Worm (Caenorhabditis elegans): ENCODE measurements around the gene D1054.9.

DNA sequence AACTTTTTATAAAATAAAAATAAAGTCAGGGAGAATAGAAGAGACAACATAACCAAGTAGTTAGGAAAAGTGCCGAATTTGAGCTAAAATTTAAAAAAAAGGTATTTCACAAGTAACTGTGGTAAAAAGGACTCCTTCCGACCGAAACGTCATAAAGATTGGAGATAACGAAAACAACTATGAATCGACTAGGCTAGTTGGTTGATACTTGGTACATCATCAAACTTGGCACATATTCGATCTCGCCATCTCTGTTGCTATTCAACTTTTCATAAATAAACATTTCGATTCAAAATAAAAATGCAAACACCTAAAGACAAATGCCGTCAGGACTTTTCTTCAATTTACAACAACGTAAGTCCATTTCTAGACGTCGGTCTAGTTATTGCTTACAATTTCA, 20.9 kb upstream of the D1054.9 start, which contains the start of gene C29A12.22:
- no peak for TF ChIP-seq nhr-6 (tag; optimal IDR thresholded peaks at IDR 0.05)
- TF ChIP-seq fkh-10 (GFP tag; optimal IDR thresholded peaks at IDR 0.05), result no peak
- TF ChIP-seq Y75B8A.6 (GFP tag; IDR thresholded peaks at IDR 0.05), result no peak
- no peak for TF ChIP-seq mdl-1 (tag; optimal IDR thresholded peaks at IDR 0.05)
- TF ChIP-seq lsy-2 (tag; optimal IDR thresholded peaks at IDR 0.05), result no peak
- TF ChIP-seq set-16 (GFP tag; IDR thresholded peaks at IDR 0.05), result no peak
- no peak for TF ChIP-seq tag-97 (GFP tag; IDR thresholded peaks at IDR 0.05)
- no peak for TF ChIP-seq lin-13 (GFP tag; optimal IDR thresholded peaks at IDR 0.05)
- no peak for TF ChIP-seq ces-1 (GFP tag; optimal IDR thresholded peaks at IDR 0.05)
- TF ChIP-seq unc-62 (GFP tag; optimal IDR thresholded peaks at IDR 0.05 in 1 of 2), result no peak
- TF ChIP-seq unc-62 (tag; optimal IDR thresholded peaks at IDR 0.05), result no peak
- no peak for TF ChIP-seq F26F4.8 (GFP tag; conservative IDR thresholded peaks at IDR 0.05)
- TF ChIP-seq pha-4 (GFP tag; IDR thresholded peaks at IDR 0.05), result no peak
- no peak for TF ChIP-seq pha-4 (tag; optimal IDR thresholded peaks at IDR 0.05)
- TF ChIP-seq ceh-20 (GFP tag; IDR thresholded peaks at IDR 0.05), result no peak
- no peak for TF ChIP-seq egl-27 (tag; optimal IDR thresholded peaks at IDR 0.05)
